In genomic region chr2L:19434260-19434659, dm6 we compare ENCODE assay signal across 5 fruit fly cellular contexts.
TF ChIP-seq lines count a peak whose summit lies in the region.

No protein-coding gene starts in this region.

- peak; percentile 37 for TF ChIP-seq CTCF in whole organism, embryonic (GFP tag; optimal IDR thresholded peaks at IDR 0.05; lab: Kevin White, UChicago)

TF ChIP-seq in whole organism, adult, 20 proteins besides CTCF, POLR2A, EP300 and RAD21 (continues in another document):
- peak; percentile 34 for TF ChIP-seq ovo (GFP tag; optimal IDR thresholded peaks at IDR 0.05; lab: Kevin White, UChicago)
- TF ChIP-seq CG7101 (tag; optimal IDR thresholded peaks at IDR 0.05; lab: Kevin White, UChicago): peak; percentile 72
- peak; percentile 40 for TF ChIP-seq CG11617 (GFP tag; optimal IDR thresholded peaks at IDR 0.05; lab: Kevin White, UChicago)
- TF ChIP-seq CG12768 (GFP tag; optimal IDR thresholded peaks at IDR 0.05; lab: Kevin White, UChicago): peak; percentile 11
- no peak for TF ChIP-seq Hr96 (GFP tag; optimal IDR thresholded peaks at IDR 0.05; lab: Kevin White, UChicago)
- no peak for TF ChIP-seq kay (GFP tag; lab: Kevin White, UChicago; ENCODE audit: borderline replicate concordance)
- no peak for TF ChIP-seq tj (GFP tag; optimal IDR thresholded peaks at IDR 0.05; lab: Kevin White, UChicago)
- TF ChIP-seq CG5204 (GFP tag; optimal IDR thresholded peaks at IDR 0.05; lab: Kevin White, UChicago): no peak
- TF ChIP-seq cnc (optimal IDR thresholded peaks at IDR 0.05; lab: Kevin White, UChicago): no peak
- TF ChIP-seq Clk (GFP tag; optimal IDR thresholded peaks at IDR 0.05; lab: Kevin White, UChicago): no peak
- TF ChIP-seq CG1620 (GFP tag; optimal IDR thresholded peaks at IDR 0.05; lab: Kevin White, UChicago): no peak
- peak; percentile 57 for TF ChIP-seq CG7045 (GFP tag; optimal IDR thresholded peaks at IDR 0.05; lab: Kevin White, UChicago)
- peak; percentile 6 for TF ChIP-seq toe (GFP tag; optimal IDR thresholded peaks at IDR 0.05; lab: Kevin White, UChicago)
- peak; percentile 66 for TF ChIP-seq CG33017 (tag; optimal IDR thresholded peaks at IDR 0.05; lab: Kevin White, UChicago)
- TF ChIP-seq CG14711 (tag; optimal IDR thresholded peaks at IDR 0.05; lab: Kevin White, UChicago): peak; percentile 10
- TF ChIP-seq Mnt (GFP tag; optimal IDR thresholded peaks at IDR 0.05; lab: Kevin White, UChicago): no peak
- TF ChIP-seq pad (GFP tag; optimal IDR thresholded peaks at IDR 0.05; lab: Kevin White, UChicago): peak; percentile 26
- TF ChIP-seq Crg-1 (GFP tag; optimal IDR thresholded peaks at IDR 0.05; lab: Kevin White, UChicago): no peak
- TF ChIP-seq cic (GFP tag; optimal IDR thresholded peaks at IDR 0.05; lab: Kevin White, UChicago): peak; percentile 89

TF ChIP-seq in whole organism, embryonic, 481 proteins besides CTCF, POLR2A, EP300 and RAD21 (continues in another document):
- TF ChIP-seq ro (GFP tag; IDR thresholded peaks at IDR 0.05; lab: Robert Waterston, UW) (no peak), CG6654 (GFP tag; optimal IDR thresholded peaks at IDR 0.05; lab: Kevin White, UChicago) (no peak), CG10462 (GFP tag; optimal IDR thresholded peaks at IDR 0.05; lab: Kevin White, UChicago) (no peak), CG10431 (GFP tag; optimal IDR thresholded peaks at IDR 0.05; lab: Kevin White, UChicago) (peak; percentile 78), CG11093 (GFP tag; IDR thresholded peaks at IDR 0.05; lab: Robert Waterston, UW) (no peak), Eip74EF (GFP tag; optimal IDR thresholded peaks at IDR 0.05; lab: Kevin White, UChicago) (peak in 1 of 2 experiments; percentile 63), CG2678 (tag; optimal IDR thresholded peaks at IDR 0.05; lab: Kevin White, UChicago) (peak; percentile 76), Fer1 (GFP tag; optimal IDR thresholded peaks at IDR 0.05; lab: Kevin White, UChicago) (peak; percentile 70), HmgD (GFP tag; optimal IDR thresholded peaks at IDR 0.05; lab: Kevin White, UChicago) (no peak), CG7987 (GFP tag; optimal IDR thresholded peaks at IDR 0.05; lab: Kevin White, UChicago) (peak; percentile 82), zf30C (GFP tag; optimal IDR thresholded peaks at IDR 0.05; lab: Kevin White, UChicago) (no peak), CG3995 (GFP tag; optimal IDR thresholded peaks at IDR 0.05; lab: Kevin White, UChicago) (no peak), CG7839 (tag; optimal IDR thresholded peaks at IDR 0.05; lab: Kevin White, UChicago) (peak; percentile 18), crc (GFP tag; optimal IDR thresholded peaks at IDR 0.05; lab: Kevin White, UChicago) (no peak), H15 (GFP tag; IDR thresholded peaks at IDR 0.05; lab: Robert Waterston, UW) (no peak), pros (GFP tag; optimal IDR thresholded peaks at IDR 0.05; lab: Kevin White, UChicago) (no peak), CG10267 (tag; optimal IDR thresholded peaks at IDR 0.05; lab: Kevin White, UChicago) (peak; percentile 48), CG9609 (GFP tag; optimal IDR thresholded peaks at IDR 0.05; lab: Kevin White, UChicago) (no peak), Dip3 (GFP tag; optimal IDR thresholded peaks at IDR 0.05; lab: Kevin White, UChicago) (no peak)

TF ChIP-seq in whole organism, prepupa, 60 proteins besides CTCF, POLR2A, EP300 and RAD21 (continues in another document):
- TF ChIP-seq ss (GFP tag; optimal IDR thresholded peaks at IDR 0.05; lab: Kevin White, UChicago) (peak in 1 of 2 experiments; percentile 21), fd85E (GFP tag; optimal IDR thresholded peaks at IDR 0.05; lab: Kevin White, UChicago) (no peak), Eip78C (GFP tag; lab: Kevin White, UChicago) (peak; percentile 36), Hr4 (GFP tag; optimal IDR thresholded peaks at IDR 0.05; lab: Kevin White, UChicago) (no peak), fkh (GFP tag; optimal IDR thresholded peaks at IDR 0.05; lab: Kevin White, UChicago) (peak; percentile 91), CG11294 (GFP tag; IDR thresholded peaks at IDR 0.05; lab: Robert Waterston, UW) (no peak), CG6163 (GFP tag; IDR thresholded peaks at IDR 0.05; lab: Robert Waterston, UW) (no peak), OdsH (GFP tag; optimal IDR thresholded peaks at IDR 0.05; lab: Kevin White, UChicago) (no peak), Sox15 (GFP tag; optimal IDR thresholded peaks at IDR 0.05; lab: Kevin White, UChicago) (no peak), Gug (GFP tag; IDR thresholded peaks at IDR 0.05; lab: Robert Waterston, UW) (no peak), CG6276 (GFP tag; optimal IDR thresholded peaks at IDR 0.05; lab: Kevin White, UChicago) (no peak), achi (GFP tag; optimal IDR thresholded peaks at IDR 0.05; lab: Kevin White, UChicago) (no peak), CG11762 (GFP tag; optimal IDR thresholded peaks at IDR 0.05; lab: Kevin White, UChicago; ENCODE audit: insufficient read depth) (no peak), CG3032 (tag; optimal IDR thresholded peaks at IDR 0.05; lab: Kevin White, UChicago) (no peak), vri (GFP tag; optimal IDR thresholded peaks at IDR 0.05; lab: Kevin White, UChicago) (no peak), eg (GFP tag; IDR thresholded peaks at IDR 0.05; lab: Robert Waterston, UW) (no peak), fd59A (GFP tag; optimal IDR thresholded peaks at IDR 0.05; lab: Kevin White, UChicago) (no peak), CG16779 (tag; optimal IDR thresholded peaks at IDR 0.05; lab: Kevin White, UChicago) (peak; percentile 10), CG6854 (GFP tag; optimal IDR thresholded peaks at IDR 0.05; lab: Kevin White, UChicago) (no peak), CG1621 (tag; optimal IDR thresholded peaks at IDR 0.05; lab: Kevin White, UChicago) (no peak), CG7368 (GFP tag; optimal IDR thresholded peaks at IDR 0.05; lab: Kevin White, UChicago) (no peak)

TF ChIP-seq in whole organism, pupa, 21 proteins besides CTCF, POLR2A, EP300 and RAD21:
- TF ChIP-seq Pif1B (GFP tag; optimal IDR thresholded peaks at IDR 0.05; lab: Kevin White, UChicago) (peak; percentile 14), CG4496 (GFP tag; IDR thresholded peaks at IDR 0.05; lab: Robert Waterston, UW) (0 out of 3 replicates have a peak, but pooled peaks have one; percentile 16), CG10348 (GFP tag; IDR thresholded peaks at IDR 0.05; lab: Robert Waterston, UW) (no peak), CG34367 (tag; optimal IDR thresholded peaks at IDR 0.05; lab: Kevin White, UChicago) (no peak)

TF ChIP-seq in whole organism, wandering third instar larva, 38 proteins besides CTCF, POLR2A, EP300 and RAD21:
- TF ChIP-seq Abd-B (GFP tag; optimal IDR thresholded peaks at IDR 0.05; lab: Kevin White, UChicago) (no peak), h (GFP tag; optimal IDR thresholded peaks at IDR 0.05; lab: Kevin White, UChicago) (peak; percentile 14), OdsH (GFP tag; optimal IDR thresholded peaks at IDR 0.05; lab: Kevin White, UChicago) (peak; percentile 18), Rel (GFP tag; optimal IDR thresholded peaks at IDR 0.05; lab: Kevin White, UChicago) (no peak), Rel (tag; optimal IDR thresholded peaks at IDR 0.05; lab: Kevin White, UChicago) (no peak), usp (GFP tag; optimal IDR thresholded peaks at IDR 0.05; lab: Kevin White, UChicago) (no peak), Mio (GFP tag; optimal IDR thresholded peaks at IDR 0.05; lab: Kevin White, UChicago) (no peak), Hr83 (GFP tag; optimal IDR thresholded peaks at IDR 0.05; lab: Kevin White, UChicago; ENCODE audit: poor library complexity, severe bottlenecking) (peak; percentile 23)
TF ChIP-seq in whole organism, wandering third instar larva: peak in this region for 3.
